Fruit fly (Drosophila melanogaster): ENCODE results near the gene Fer1.

DNA sequence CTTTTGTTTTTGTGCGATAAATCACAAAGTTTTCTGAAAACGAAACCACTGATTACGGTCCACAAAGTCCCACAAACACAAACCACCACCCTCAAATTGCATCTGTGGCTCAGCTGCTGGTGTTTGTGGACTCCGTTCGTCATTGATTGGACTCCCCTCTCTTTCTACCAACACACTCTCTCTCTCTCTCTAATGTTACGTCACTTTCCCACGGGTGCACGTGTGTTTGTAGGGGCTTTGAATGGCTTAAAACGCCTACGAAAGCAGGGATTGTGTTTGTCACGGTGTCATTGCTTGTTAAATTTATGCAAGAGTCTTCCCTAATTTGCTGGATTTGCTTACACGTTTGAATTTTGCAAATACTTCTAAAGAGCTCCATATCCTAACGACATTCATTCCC is 52.0 kb downstream of the Fer1 start:
- TF ChIP-seq pan (optimal IDR thresholded peaks at IDR 0.05): no peak
- TF ChIP-seq CG8478 (optimal IDR thresholded peaks at IDR 0.05): no peak
- no peak for TF ChIP-seq psq (optimal IDR thresholded peaks at IDR 0.05)
- no peak for TF ChIP-seq Dll (optimal IDR thresholded peaks at IDR 0.05)
- no peak for TF ChIP-seq usp (GFP tag; optimal IDR thresholded peaks at IDR 0.05)
- no peak for TF ChIP-seq EcR (GFP tag; optimal IDR thresholded peaks at IDR 0.05)
